Worm (Caenorhabditis elegans): ENCODE results near the gene glb-13.

- TF ChIP-seq zag-1 (tag; optimal IDR thresholded peaks at IDR 0.05) (no peak), nhr-12 (tag; optimal IDR thresholded peaks at IDR 0.05) (no peak), ceh-28 (tag; optimal IDR thresholded peaks at IDR 0.05) (no peak), sea-2 (GFP tag; optimal IDR thresholded peaks at IDR 0.05) (no peak), nhr-237 (tag; optimal IDR thresholded peaks at IDR 0.05) (no peak), pha-4 (tag; optimal IDR thresholded peaks at IDR 0.05) (no peak), ztf-11 (tag; optimal IDR thresholded peaks at IDR 0.05) (no peak), daf-12 (tag; optimal IDR thresholded peaks at IDR 0.05) (no peak), lsy-12 (tag; optimal IDR thresholded peaks at IDR 0.05) (no peak), mdl-1 (tag; optimal IDR thresholded peaks at IDR 0.05) (no peak)
These were observed 29.1 kb upstream of the glb-13 start for ce11 chrX:12407297-12407696.
